Fruit fly (Drosophila melanogaster): ENCODE results near the gene CG5273.

Gene CG5273

dm6 chrX:765039-765508, 5.7 kb downstream of the CG5273 start, which contains the start of gene RpL22 (continued):
- TF ChIP-seq svp (GFP tag): peak; percentile 60
- peak; percentile 50 for TF ChIP-seq CG11902 (GFP tag; optimal IDR thresholded peaks at IDR 0.05)
- TF ChIP-seq CG3032 (tag; optimal IDR thresholded peaks at IDR 0.05): peak; percentile 55
- peak; percentile 82 for TF ChIP-seq topi (GFP tag; optimal IDR thresholded peaks at IDR 0.05)
- peak; percentile 89 for TF ChIP-seq CG6163 (GFP tag; IDR thresholded peaks at IDR 0.05)
- peak; percentile 71 for TF ChIP-seq vri (GFP tag; optimal IDR thresholded peaks at IDR 0.05)
- TF ChIP-seq Ets21C (GFP tag; optimal IDR thresholded peaks at IDR 0.05): peak; percentile 42
- peak; percentile 41; the same call in 1 of the 2 replicates for TF ChIP-seq Gug (GFP tag; IDR thresholded peaks at IDR 0.05)
- TF ChIP-seq eg (GFP tag; IDR thresholded peaks at IDR 0.05): peak; percentile 82
- peak; percentile 48 for TF ChIP-seq CG10669 (GFP tag; optimal IDR thresholded peaks at IDR 0.05)
- peak; percentile 75 for TF ChIP-seq CG16779 (tag; optimal IDR thresholded peaks at IDR 0.05)
- TF ChIP-seq CG8632 (GFP tag; optimal IDR thresholded peaks at IDR 0.05): peak; percentile 43
- TF ChIP-seq Eip78C (GFP tag): peak; percentile 91
- peak; percentile 26 for TF ChIP-seq CG6276 (GFP tag; optimal IDR thresholded peaks at IDR 0.05)
- peak; percentile 55 for TF ChIP-seq dac (GFP tag; optimal IDR thresholded peaks at IDR 0.05)
- TF ChIP-seq CG6792 (GFP tag; optimal IDR thresholded peaks at IDR 0.05): peak; percentile 74
- TF ChIP-seq Hr38 (GFP tag; optimal IDR thresholded peaks at IDR 0.05): no peak
- TF ChIP-seq CG4318 (GFP tag; optimal IDR thresholded peaks at IDR 0.05): no peak
- TF ChIP-seq ss (GFP tag; optimal IDR thresholded peaks at IDR 0.05): peak; percentile 63 to 84
- peak; percentile 68 for TF ChIP-seq Eip75B (GFP tag; optimal IDR thresholded peaks at IDR 0.05)
- peak; percentile 50 for TF ChIP-seq fd85E (GFP tag; optimal IDR thresholded peaks at IDR 0.05)
- no peak for TF ChIP-seq Eip93F (GFP tag; optimal IDR thresholded peaks at IDR 0.05)
- peak; percentile 52 for TF ChIP-seq CG10631 (GFP tag; optimal IDR thresholded peaks at IDR 0.05)
- TF ChIP-seq Sox15 (GFP tag; optimal IDR thresholded peaks at IDR 0.05): peak; percentile 21
- peak; percentile 67 for TF ChIP-seq CG6808 (GFP tag; optimal IDR thresholded peaks at IDR 0.05)
- peak; percentile 67 for TF ChIP-seq pdm3 (GFP tag; optimal IDR thresholded peaks at IDR 0.05)
- TF ChIP-seq CG9139 (GFP tag; optimal IDR thresholded peaks at IDR 0.05): peak; percentile 77
- TF ChIP-seq CG3919 (GFP tag; optimal IDR thresholded peaks at IDR 0.05): peak; percentile 77
- TF ChIP-seq CG8119 (GFP tag; IDR thresholded peaks at IDR 0.05): peak; percentile 44; the same call in 2 of the 3 replicates
- TF ChIP-seq Blimp-1 (GFP tag; optimal IDR thresholded peaks at IDR 0.05): peak; percentile 72
- peak; percentile 18 for TF ChIP-seq fd59A (GFP tag; optimal IDR thresholded peaks at IDR 0.05)

dm6 chrX:766094-766493, 6.7 kb downstream of the CG5273 start:
- TF ChIP-seq CG10631 (GFP tag; optimal IDR thresholded peaks at IDR 0.05) (no peak), eg (GFP tag; IDR thresholded peaks at IDR 0.05) (no peak), spab (GFP tag; optimal IDR thresholded peaks at IDR 0.05) (no peak), OdsH (GFP tag; optimal IDR thresholded peaks at IDR 0.05) (no peak), Eip93F (GFP tag; optimal IDR thresholded peaks at IDR 0.05) (no peak), CG8319 (GFP tag; optimal IDR thresholded peaks at IDR 0.05) (no peak), CG6276 (GFP tag; optimal IDR thresholded peaks at IDR 0.05) (no peak), dac (GFP tag; optimal IDR thresholded peaks at IDR 0.05) (no peak), esn (GFP tag; optimal IDR thresholded peaks at IDR 0.05) (no peak), Hr4 (GFP tag; optimal IDR thresholded peaks at IDR 0.05) (no peak), Lpt (GFP tag; optimal IDR thresholded peaks at IDR 0.05) (no peak), Eip78C (GFP tag) (peak; percentile 4), CG31627 (GFP tag; optimal IDR thresholded peaks at IDR 0.05) (no peak), Blimp-1 (GFP tag; optimal IDR thresholded peaks at IDR 0.05) (no peak), Ets96B (tag; optimal IDR thresholded peaks at IDR 0.05) (no peak), Ets21C (GFP tag; optimal IDR thresholded peaks at IDR 0.05) (no peak), Hr38 (GFP tag; optimal IDR thresholded peaks at IDR 0.05) (no peak), dsx (GFP tag; optimal IDR thresholded peaks at IDR 0.05; ENCODE audit: poor library complexity, severe bottlenecking) (peak; percentile 7), Eip75B (GFP tag; optimal IDR thresholded peaks at IDR 0.05) (no peak), CG32006 (GFP tag; optimal IDR thresholded peaks at IDR 0.05) (no peak), net (GFP tag; optimal IDR thresholded peaks at IDR 0.05) (peak; percentile 5), svp (GFP tag) (peak; percentile 41), CG10669 (GFP tag; optimal IDR thresholded peaks at IDR 0.05) (no peak), CG6854 (GFP tag; optimal IDR thresholded peaks at IDR 0.05) (no peak), CG6808 (GFP tag; optimal IDR thresholded peaks at IDR 0.05) (peak; percentile 6), pdm3 (GFP tag; optimal IDR thresholded peaks at IDR 0.05) (no peak), CG8632 (GFP tag; optimal IDR thresholded peaks at IDR 0.05) (no peak), CG11762 (GFP tag; optimal IDR thresholded peaks at IDR 0.05; ENCODE audit: insufficient read depth) (no peak), fd59A (GFP tag; optimal IDR thresholded peaks at IDR 0.05) (peak; percentile 12), CG34406 (GFP tag; optimal IDR thresholded peaks at IDR 0.05) (no peak)
